Worm (Caenorhabditis elegans) whole organism, L4 larva: ENCODE results near the gene F49F1.4.

Experiments
- F49E8.2 ChIP-seq: sonication (generic microtip); optimal IDR thresholded peaks from 2 replicates; lab custom pipeline; 2016; ENCODE audit warnings: missing compliant biosample characterization, mild to moderate bottlenecking, missing genetic modification characterization, borderline replicate concordance
- Y48G9A.11 ChIP-seq: fragments of 200-800 bp; sonication (Bioruptor generic); IDR thresholded peaks from 2 replicates; pipeline ENCODE4 v1.3.6; 2022; ENCODE audit warnings: missing genetic modification reagents, missing genetic modification characterization, missing compliant biosample characterization
- aha-1 ChIP-seq: fragments of 150-350 bp; peaks from one replicate; lab custom pipeline; 2014; ENCODE audit warnings: missing biosample characterization, missing genetic modification characterization
- arid-1 ChIP-seq: fragments of 200-800 bp; sonication (Bioruptor generic); conservative IDR thresholded peaks from 2 replicates; pipeline ENCODE4 v1.3.6; 2022; ENCODE audit warnings: missing genetic modification reagents, missing genetic modification characterization, missing compliant biosample characterization
- ceh-20 ChIP-seq: fragments of 200-800 bp; sonication (Bioruptor generic); IDR thresholded peaks from 2 replicates; pipeline ENCODE4 v1.3.6; 2022; ENCODE audit warnings: missing genetic modification reagents, missing genetic modification characterization, missing compliant biosample characterization
- ceh-28 ChIP-seq: fragments of 150-350 bp; optimal IDR thresholded peaks from 2 replicates; lab custom pipeline; 2014; ENCODE audit warnings: missing biosample characterization, missing genetic modification reagents, missing genetic modification characterization
- ceh-44 ChIP-seq: fragments of 200-800 bp; sonication (Bioruptor generic); IDR thresholded peaks from 2 replicates; pipeline ENCODE4 v1.3.6; 2022; ENCODE audit warnings: missing genetic modification reagents, missing genetic modification characterization, missing compliant biosample characterization
- ceh-62 ChIP-seq: sonication (generic microtip); optimal IDR thresholded peaks from 2 replicates; lab custom pipeline; 2017; ENCODE audit warnings: missing biosample characterization, missing genetic modification characterization
- ceh-82 ChIP-seq: sonication (generic microtip); optimal IDR thresholded peaks from 2 replicates; lab custom pipeline; 2017; ENCODE audit warnings: missing biosample characterization, missing genetic modification characterization
- cey-2 ChIP-seq: sonication (generic microtip); optimal IDR thresholded peaks from 3 replicates; lab custom pipeline; 2017; ENCODE audit warnings: missing genetic modification characterization, mild to moderate bottlenecking, missing compliant biosample characterization, antibody characterized with exemption, borderline replicate concordance; ENCODE audit not compliant: insufficient read depth
- ctbp-1 ChIP-seq: fragments of 200-800 bp; sonication (Bioruptor generic); IDR thresholded peaks from 2 replicates; pipeline ENCODE4 v1.3.6; 2022; ENCODE audit warnings: missing genetic modification reagents, missing genetic modification characterization, missing compliant biosample characterization
- daf-16 ChIP-seq, 3 experiments: sonication (generic microtip); optimal IDR thresholded peaks; 2 replicates each; lab custom pipeline; 2016 to 2017; ENCODE audit warnings: missing genetic modification characterization in 3 of 3, missing genetic modification reagents in 3 of 3, mild to moderate bottlenecking in 2 of 3, missing compliant biosample characterization in 2 of 3, missing biosample characterization in 1 of 3, moderate library complexity in 1 of 3
- dmd-6 ChIP-seq: fragments of 200-800 bp; sonication (Bioruptor generic); IDR thresholded peaks from 2 replicates; pipeline ENCODE4 v1.3.6; 2022; ENCODE audit warnings: missing genetic modification reagents, missing genetic modification characterization, missing compliant biosample characterization
- dmd-8 ChIP-seq: fragments of 200-800 bp; sonication (Bioruptor generic); IDR thresholded peaks from 2 replicates; pipeline ENCODE4 v1.3.6; 2022; ENCODE audit warnings: missing genetic modification characterization, missing compliant biosample characterization
- dpl-1 ChIP-seq: fragments of 150-350 bp; optimal IDR thresholded peaks from 2 replicates; lab custom pipeline; 2014; ENCODE audit warnings: missing biosample characterization, missing genetic modification reagents, missing genetic modification characterization
- duxl-1 ChIP-seq: sonication (generic microtip); optimal IDR thresholded peaks from 2 replicates; lab custom pipeline; 2016; ENCODE audit warnings: mild to moderate bottlenecking, missing genetic modification characterization, moderate library complexity, missing compliant biosample characterization; ENCODE audit not compliant: poor library complexity
- dve-1 ChIP-seq: sonication (generic microtip); optimal IDR thresholded peaks from 2 replicates; lab custom pipeline; 2017; ENCODE audit warnings: antibody characterized with exemption, mild to moderate bottlenecking, missing genetic modification characterization, missing compliant biosample characterization; ENCODE audit not compliant: insufficient read depth
- egl-27 ChIP-seq: sonication (generic microtip); optimal IDR thresholded peaks from 3 replicates; lab custom pipeline; 2017; ENCODE audit warnings: missing biosample characterization, missing genetic modification reagents, missing genetic modification characterization
- gei-8 ChIP-seq: fragments of 200-800 bp; sonication (Bioruptor generic); optimal IDR thresholded peaks from 2 replicates; lab custom pipeline; 2018; ENCODE audit warnings: mild to moderate bottlenecking, missing genetic modification characterization, missing compliant biosample characterization
- hif-1 ChIP-seq, 2 experiments: sonication (generic microtip); optimal IDR thresholded peaks; 2 replicates each; lab custom pipeline; 2016 to 2017; ENCODE audit warnings: missing compliant biosample characterization in 2 of 2, missing genetic modification characterization in 2 of 2, missing genetic modification reagents in 2 of 2, missing genotype in 2 of 2, mild to moderate bottlenecking in 1 of 2
- hlh-30 ChIP-seq: sonication (generic microtip); optimal IDR thresholded peaks from 2 replicates; lab custom pipeline; 2017; ENCODE audit warnings: antibody characterized with exemption, mild to moderate bottlenecking, missing genetic modification characterization, missing compliant biosample characterization; ENCODE audit not compliant: insufficient read depth
- hmg-1.1 ChIP-seq: fragments of 200-800 bp; sonication (Bioruptor generic); IDR thresholded peaks from 2 replicates; pipeline ENCODE4 v1.3.6; 2022; ENCODE audit warnings: missing genetic modification reagents, missing genetic modification characterization, missing compliant biosample characterization
- lin-29 ChIP-seq: fragments of 200-800 bp; sonication (Bioruptor generic); IDR thresholded peaks from 2 replicates; pipeline ENCODE4 v1.3.6; 2022; ENCODE audit warnings: missing genetic modification reagents, missing genetic modification characterization, missing compliant biosample characterization
- lir-3 ChIP-seq: sonication (generic microtip); optimal IDR thresholded peaks from 2 replicates; lab custom pipeline; 2016; ENCODE audit warnings: mild to moderate bottlenecking, missing genetic modification characterization, missing compliant biosample characterization
- lsy-2 ChIP-seq, 2 experiments: fragments of 150-350 bp in 1 of 2; sonication (generic microtip) in 1 of 2; optimal IDR thresholded peaks; 2 replicates each; lab custom pipeline; 2014 to 2017; ENCODE audit warnings: missing biosample characterization in 2 of 2, missing genetic modification characterization in 2 of 2
- madf-5 ChIP-seq, 2 experiments: fragments of 200-800 bp; sonication (Bioruptor generic); IDR thresholded peaks; 2 replicates each; pipeline ENCODE4 v1.3.6; 2022; ENCODE audit warnings: missing compliant biosample characterization in 2 of 2, missing genetic modification characterization in 2 of 2
- madf-9 ChIP-seq: fragments of 200-800 bp; sonication (Bioruptor generic); conservative IDR thresholded peaks from 2 replicates; pipeline ENCODE4 v1.3.6; 2022; ENCODE audit warnings: missing genetic modification reagents, missing genetic modification characterization, missing compliant biosample characterization
- mdl-1 ChIP-seq, 2 experiments: fragments of 150-350 bp in 1 of 2; sonication (generic microtip) in 1 of 2; optimal IDR thresholded peaks; 2 replicates each; lab custom pipeline; 2014 to 2017; ENCODE audit warnings: missing biosample characterization in 2 of 2, missing genetic modification characterization in 2 of 2
- mep-1 ChIP-seq: fragments of 150-350 bp; sonication (generic microtip); optimal IDR thresholded peaks from 3 replicates; lab custom pipeline; 2014; ENCODE audit warnings: missing biosample characterization, missing genetic modification characterization
- mes-2 ChIP-seq: sonication (generic microtip); optimal IDR thresholded peaks from 2 replicates; lab custom pipeline; 2016; ENCODE audit warnings: missing genotype, mild to moderate bottlenecking, missing genetic modification characterization, missing compliant biosample characterization; ENCODE audit not compliant: poor library complexity, severe bottlenecking
- nhr-28 ChIP-seq: fragments of 150-350 bp; optimal IDR thresholded peaks from 2 replicates; lab custom pipeline; 2014; ENCODE audit warnings: missing biosample characterization, missing genetic modification characterization
- nhr-48 ChIP-seq: sonication (generic microtip); optimal IDR thresholded peaks from 2 replicates; lab custom pipeline; 2016; ENCODE audit warnings: mild to moderate bottlenecking, missing genetic modification characterization, missing compliant biosample characterization
- nhr-6 ChIP-seq: fragments of 150-350 bp; optimal IDR thresholded peaks from 2 replicates; lab custom pipeline; 2014; ENCODE audit warnings: missing biosample characterization, missing genetic modification characterization
- nhr-77 ChIP-seq: fragments of 150-350 bp; optimal IDR thresholded peaks from 2 replicates; lab custom pipeline; 2014; ENCODE audit warnings: missing biosample characterization, missing genetic modification characterization
- pha-4 ChIP-seq, 2 experiments: fragments of 150-350 bp in 1 of 2; fragments of 200-800 bp in 1 of 2; sonication (Bioruptor generic) in 1 of 2; IDR thresholded peaks in 1 of 2; optimal IDR thresholded peaks in 1 of 2; 2 replicates each; pipeline versions ENCODE4 v1.3.6 to Lab custom; 2014 to 2022; ENCODE audit warnings: missing genetic modification characterization in 2 of 2, missing genetic modification reagents in 2 of 2, missing biosample characterization in 1 of 2, missing compliant biosample characterization in 1 of 2
- rbr-2 ChIP-seq: sonication (generic microtip); optimal IDR thresholded peaks from 2 replicates; lab custom pipeline; 2016; ENCODE audit warnings: missing genotype, missing genetic modification characterization, missing compliant biosample characterization
- set-16 ChIP-seq: fragments of 200-800 bp; sonication (Bioruptor generic); IDR thresholded peaks from 2 replicates; pipeline ENCODE4 v1.3.6; 2022; ENCODE audit warnings: missing genetic modification reagents, missing genetic modification characterization, missing compliant biosample characterization
- skn-1 ChIP-seq: fragments of 150-350 bp; optimal IDR thresholded peaks from 2 replicates; lab custom pipeline; 2014; ENCODE audit warnings: missing biosample characterization, missing genetic modification characterization
- snpc-1.2 ChIP-seq: fragments of 200-800 bp; sonication (Bioruptor generic); IDR thresholded peaks from 2 replicates; pipeline ENCODE4 v1.3.6; 2022; ENCODE audit warnings: missing genetic modification reagents, missing genetic modification characterization, missing compliant biosample characterization
- spr-1 ChIP-seq: sonication (generic microtip); optimal IDR thresholded peaks from 2 replicates; lab custom pipeline; 2016; ENCODE audit warnings: mild to moderate bottlenecking, missing genetic modification characterization, missing compliant biosample characterization
- zfp-2 ChIP-seq: sonication (generic microtip); optimal IDR thresholded peaks from 2 replicates; lab custom pipeline; 2016; ENCODE audit warnings: mild to moderate bottlenecking, missing genetic modification characterization, missing compliant biosample characterization
- ztf-7 ChIP-seq: fragments of 150-350 bp; optimal IDR thresholded peaks from 2 replicates; lab custom pipeline; 2014; ENCODE audit warnings: missing biosample characterization, missing genetic modification characterization

F49F1.4 gene

ce11 chrIV:4093087-4093486 is 22.4 kb downstream of the F49F1.4 start (continued):
- no peak for TF ChIP-seq ceh-82 (tag; lab: Kevin White, UChicago)
- peak in 1 of 2 experiments; percentile 69 for TF ChIP-seq lsy-2 (tag; optimal IDR thresholded peaks at IDR 0.05; lab: Kevin White, UChicago)
- no peak for TF ChIP-seq gei-8 (GFP tag; lab: Kevin White, UChicago)
- TF ChIP-seq ceh-28: peak; percentile 62
- no peak for TF ChIP-seq snpc-1.2
- 0 out of 2 replicates have a peak, but pooled peaks have one; percentile 14 for TF ChIP-seq madf-9 (GFP tag; lab: Robert Waterston, UW)
- TF ChIP-seq arid-1: no peak; the same call in 1 of the 2 replicates
- TF ChIP-seq spr-1 (tag; lab: Kevin White, UChicago): peak; percentile 5
- no peak for TF ChIP-seq madf-5 (GFP tag; IDR thresholded peaks at IDR 0.05; lab: Robert Waterston, UW)
- peak; percentile 75 for TF ChIP-seq mep-1
- peak in 1 of 2 experiments; percentile 47 for TF ChIP-seq hif-1 (tag; optimal IDR thresholded peaks at IDR 0.05; lab: Kevin White, UChicago)
- TF ChIP-seq pha-4 (GFP tag; IDR thresholded peaks at IDR 0.05; lab: Robert Waterston, UW): peak; percentile 72
- no peak for TF ChIP-seq pha-4 (tag; optimal IDR thresholded peaks at IDR 0.05; lab: Kevin White, UChicago)
- peak; percentile 79 for TF ChIP-seq rbr-2
- TF ChIP-seq dpl-1 (GFP tag; lab: Kevin White, UChicago): peak; percentile 52
- TF ChIP-seq duxl-1 (tag; lab: Kevin White, UChicago): peak; percentile 57
- TF ChIP-seq mdl-1 (tag; optimal IDR thresholded peaks at IDR 0.05; lab: Kevin White, UChicago): peak in 1 of 2 experiments; percentile 59
- TF ChIP-seq nhr-77: peak; percentile 12
- peak; percentile 72 for TF ChIP-seq mes-2 (tag; lab: Kevin White, UChicago)
- peak; percentile 3 for TF ChIP-seq zfp-2 (tag; lab: Kevin White, UChicago)
- no peak for TF ChIP-seq dmd-8
- TF ChIP-seq cey-2 (tag; lab: Kevin White, UChicago): no peak
- TF ChIP-seq F49E8.2: no peak
- TF ChIP-seq nhr-6 (tag; lab: Kevin White, UChicago): peak; percentile 18
- peak; percentile 68 for TF ChIP-seq nhr-48 (tag; lab: Kevin White, UChicago)
- TF ChIP-seq ztf-7 (tag; lab: Kevin White, UChicago): no peak
- TF ChIP-seq daf-16 (GFP tag; optimal IDR thresholded peaks at IDR 0.05; lab: Kevin White, UChicago): peak in 1 of 2 experiments; percentile 28
- peak; percentile 54 for TF ChIP-seq daf-16 (tag; optimal IDR thresholded peaks at IDR 0.05; lab: Kevin White, UChicago)
- no peak for TF ChIP-seq skn-1 (tag; lab: Kevin White, UChicago)
- TF ChIP-seq ceh-44 (GFP tag; lab: Robert Waterston, UW): no peak
- no peak for TF ChIP-seq ceh-62 (tag; lab: Kevin White, UChicago)
- peak; percentile 63; the same call in 1 of the 2 replicates for TF ChIP-seq ceh-20 (GFP tag; lab: Robert Waterston, UW)
- peak; percentile 70; the same call in 1 of the 2 replicates for TF ChIP-seq ctbp-1 (GFP tag; lab: Robert Waterston, UW)
- peak; percentile 92 for TF ChIP-seq hmg-1.1 (GFP tag; lab: Robert Waterston, UW)
- TF ChIP-seq lir-3 (tag; lab: Kevin White, UChicago): no peak
- peak; percentile 64 for TF ChIP-seq hlh-30 (tag; lab: Kevin White, UChicago)
- TF ChIP-seq egl-27 (tag; lab: Kevin White, UChicago): no peak
- peak; percentile 89 for TF ChIP-seq dve-1 (tag; lab: Kevin White, UChicago)
- TF ChIP-seq nhr-28 (tag; lab: Kevin White, UChicago): peak; percentile 56
- TF ChIP-seq set-16 (GFP tag; lab: Robert Waterston, UW): peak; percentile 63; the same call in 1 of the 2 replicates
- no peak for TF ChIP-seq Y48G9A.11 (GFP tag; lab: Robert Waterston, UW)
- peak; percentile 75 for TF ChIP-seq dmd-6 (GFP tag; lab: Robert Waterston, UW)
- peak; percentile 94 for TF ChIP-seq aha-1
- TF ChIP-seq lin-29 (GFP tag; lab: Robert Waterston, UW): no peak
